Worm (Caenorhabditis elegans) whole organism, midembryonic: Measurements from ENCODE around the gene H05C05.4.

Experiments used
- T22C8.4 ChIP-seq: fragments of 200-800 bp; sonication (Bioruptor generic); IDR thresholded peaks from 2 replicates; pipeline ENCODE4 v1.3.6; 2022; ENCODE audit warnings: missing genetic modification characterization, missing compliant biosample characterization
- cog-1 ChIP-seq: sonication (generic microtip); optimal IDR thresholded peaks from 2 replicates; lab custom pipeline; 2016; ENCODE audit warnings: missing genetic modification characterization, missing compliant biosample characterization
- flt-1 ChIP-seq: fragments of 200-800 bp; sonication (Bioruptor generic); IDR thresholded peaks from 2 replicates; pipeline ENCODE4 v1.3.6; 2022; ENCODE audit warnings: missing genetic modification characterization, missing compliant biosample characterization
- klf-2 ChIP-seq: fragments of 200-800 bp; sonication (Bioruptor generic); conservative IDR thresholded peaks from 2 replicates; pipeline ENCODE4 v1.3.6; 2022; ENCODE audit warnings: missing genetic modification reagents, missing genetic modification characterization, missing compliant biosample characterization
- med-1 ChIP-seq: sonication (generic microtip); optimal IDR thresholded peaks from 2 replicates; lab custom pipeline; 2017; ENCODE audit warnings: missing genetic modification characterization, mild to moderate bottlenecking, missing compliant biosample characterization, antibody characterized with exemption, missing genetic modification reagents; ENCODE audit not compliant: insufficient read depth
- ref-1 ChIP-seq: fragments of 200-800 bp; sonication (Bioruptor generic); conservative IDR thresholded peaks from 2 replicates; pipeline ENCODE4 v1.3.6; 2022; ENCODE audit warnings: missing genetic modification reagents, missing genetic modification characterization, missing compliant biosample characterization
- tab-1 ChIP-seq: fragments of 200-800 bp; sonication (Bioruptor generic); IDR thresholded peaks from 2 replicates; pipeline ENCODE4 v1.3.6; 2022; ENCODE audit warnings: missing genetic modification characterization, missing compliant biosample characterization
- ztf-23 ChIP-seq: fragments of 200-800 bp; sonication (Bioruptor generic); IDR thresholded peaks from 2 replicates; pipeline ENCODE4 v1.3.6; 2022; ENCODE audit warnings: missing genetic modification reagents, missing genetic modification characterization, missing compliant biosample characterization
- ztf-29 ChIP-seq: fragments of 200-800 bp; sonication (Bioruptor generic); IDR thresholded peaks from 2 replicates; pipeline ENCODE4 v1.3.6; 2022; ENCODE audit warnings: missing genetic modification reagents, missing genetic modification characterization, missing compliant biosample characterization

The H05C05.4 gene

DNA sequence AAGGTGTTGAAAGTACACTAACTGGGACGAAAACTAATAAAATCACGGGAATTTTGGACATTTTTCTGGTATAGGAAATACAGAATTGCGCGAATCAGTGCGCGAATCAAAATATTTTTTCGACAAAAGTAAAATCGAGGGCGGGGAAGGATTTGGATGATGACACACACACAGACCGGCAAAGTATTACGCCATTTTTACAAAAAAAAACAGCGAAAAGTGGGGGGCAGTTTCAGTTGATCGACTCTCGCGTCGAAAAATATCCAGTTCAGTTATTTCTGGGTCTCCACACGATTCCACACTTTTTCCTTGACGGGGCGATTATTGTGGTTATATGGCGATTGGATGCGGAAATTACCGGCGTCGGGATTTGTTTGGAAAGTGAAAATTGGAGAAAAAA is at the start of gene H05C05.4:
TSS of gene H05C05.4 (minus strand) at position 101 of the 400 bp plus-strand sequence.
- TF ChIP-seq T22C8.4 (GFP tag; lab: Robert Waterston, UW) (no peak), klf-2 (GFP tag; lab: Robert Waterston, UW) (no peak), cog-1 (no peak)

DNA sequence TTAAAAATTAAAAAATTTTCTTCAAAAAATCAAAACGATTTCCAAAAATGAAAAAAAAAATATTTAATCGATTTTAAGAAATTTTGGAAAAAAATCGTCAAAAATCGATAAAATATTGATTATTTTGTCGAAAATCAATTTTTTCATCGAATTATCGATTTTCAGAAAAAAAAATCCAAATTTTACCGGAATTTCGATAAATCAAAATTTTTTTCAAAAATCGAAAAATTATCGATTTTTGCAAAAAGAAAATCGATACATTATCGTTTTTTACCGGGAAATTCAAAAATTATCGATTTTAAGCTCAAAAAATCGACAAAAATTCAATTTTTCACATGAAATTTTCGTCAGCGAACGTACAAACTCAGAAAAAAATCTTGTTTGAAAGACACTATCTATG is 49.3 kb upstream of the H05C05.4 start:
- no peak for TF ChIP-seq med-1 (GFP tag; lab: Kevin White, UChicago)
- no peak for TF ChIP-seq ztf-23
- TF ChIP-seq T22C8.4 (GFP tag; lab: Robert Waterston, UW): peak; percentile 72
- TF ChIP-seq klf-2 (GFP tag; lab: Robert Waterston, UW): no peak

DNA sequence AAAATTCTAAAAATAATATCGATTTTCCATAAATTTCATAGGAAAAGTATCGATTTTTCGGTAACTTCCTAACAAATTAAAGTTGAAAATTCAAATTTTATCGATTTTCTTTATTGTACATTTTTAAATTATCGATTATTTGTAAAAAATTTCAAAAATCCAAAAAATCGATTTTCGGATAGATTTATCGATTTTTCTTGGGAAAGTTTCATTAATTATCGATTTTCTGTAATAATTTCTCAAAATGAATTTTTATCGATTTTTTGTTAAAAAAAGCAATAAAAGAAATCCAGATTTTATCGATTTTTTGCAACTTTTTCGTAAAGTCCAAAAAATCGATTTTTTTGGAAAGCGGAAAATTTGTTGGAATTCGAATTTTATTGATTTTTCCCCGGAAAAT is 48.0 kb upstream of the H05C05.4 start:
- TF ChIP-seq cog-1 (no peak), tab-1 (GFP tag; lab: Robert Waterston, UW) (no peak), med-1 (GFP tag; lab: Kevin White, UChicago) (no peak), ztf-29 (GFP tag; lab: Robert Waterston, UW) (no peak), ref-1 (GFP tag; lab: Robert Waterston, UW) (no peak), T22C8.4 (GFP tag; lab: Robert Waterston, UW) (peak; percentile 90)

DNA sequence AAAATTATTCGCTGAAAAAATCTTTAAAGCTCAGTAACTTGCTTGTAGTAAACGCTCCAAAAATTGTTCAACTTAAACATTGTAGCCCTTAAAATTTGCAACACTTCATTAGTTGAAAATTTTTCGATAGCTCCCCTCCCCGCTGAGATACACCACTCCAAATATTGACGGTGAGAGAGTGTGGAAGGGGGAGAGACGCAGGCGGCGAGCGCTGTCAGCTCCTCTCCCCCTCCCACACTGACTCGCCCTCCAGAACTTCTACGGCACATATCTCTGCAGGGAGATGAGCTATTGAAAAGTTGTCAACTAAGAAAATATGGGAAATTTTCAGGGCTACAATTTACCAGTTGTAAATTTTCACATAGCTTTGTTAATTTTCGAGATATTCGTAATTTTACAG is 46.2 kb upstream of the H05C05.4 start:
- TF ChIP-seq ref-1 (GFP tag; lab: Robert Waterston, UW) (no peak), tab-1 (GFP tag; lab: Robert Waterston, UW) (no peak), T22C8.4 (GFP tag; lab: Robert Waterston, UW) (no peak), klf-2 (GFP tag; lab: Robert Waterston, UW) (no peak), ztf-29 (GFP tag; lab: Robert Waterston, UW) (no peak), cog-1 (no peak), flt-1 (GFP tag; lab: Robert Waterston, UW) (no peak), ztf-23 (no peak)

DNA sequence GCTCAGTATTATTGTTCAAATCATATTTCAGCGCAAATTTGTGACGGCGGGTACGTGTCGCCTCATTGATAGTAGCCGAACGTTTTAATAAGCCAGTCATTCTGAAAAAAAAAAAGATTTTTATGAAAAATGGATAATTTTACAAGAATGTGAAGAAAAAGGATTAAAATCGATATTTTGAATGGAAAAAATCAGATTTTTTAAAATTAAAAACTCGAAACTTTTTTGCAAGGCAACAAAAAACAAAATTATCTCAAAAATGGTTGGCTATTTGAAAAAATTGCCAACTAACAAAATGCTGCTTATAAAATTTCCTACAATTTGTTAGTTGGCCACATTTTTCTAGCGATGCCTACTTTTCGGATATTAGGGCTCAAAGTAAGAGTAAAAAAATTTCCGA is 44.0 kb upstream of the H05C05.4 start, which contains the start of gene Y55D5A.4:
TSS of gene Y55D5A.4 (minus strand) at position 101 of the 400 bp plus-strand sequence.
- TF ChIP-seq ref-1 (GFP tag; lab: Robert Waterston, UW): no peak
- no peak for TF ChIP-seq tab-1 (GFP tag; lab: Robert Waterston, UW)
- TF ChIP-seq ztf-23: no peak
- no peak for TF ChIP-seq ztf-29 (GFP tag; lab: Robert Waterston, UW)
- no peak for TF ChIP-seq klf-2 (GFP tag; lab: Robert Waterston, UW)
- no peak for TF ChIP-seq T22C8.4 (GFP tag; lab: Robert Waterston, UW)
- TF ChIP-seq flt-1 (GFP tag; lab: Robert Waterston, UW): no peak
- TF ChIP-seq med-1 (GFP tag; lab: Kevin White, UChicago): no peak
- TF ChIP-seq cog-1: no peak

DNA sequence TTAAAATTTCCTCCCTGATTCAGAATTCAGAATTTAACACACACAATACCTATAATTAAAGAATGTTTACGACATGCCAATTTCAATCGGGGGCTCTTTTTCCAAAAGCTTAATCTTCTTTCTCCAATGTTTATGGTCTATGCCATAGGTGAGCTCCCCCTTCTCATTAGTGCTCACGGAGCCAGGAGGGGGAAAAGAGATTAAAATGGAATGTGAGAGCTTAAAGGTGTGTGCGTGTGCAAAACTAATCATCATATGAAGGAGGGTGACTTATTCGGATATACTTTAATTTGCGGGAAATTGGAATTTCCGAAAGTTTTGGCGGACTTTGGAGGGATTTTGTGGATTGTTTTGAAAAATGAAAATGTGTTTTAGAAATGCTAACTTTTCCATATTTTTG is 37.0 kb upstream of the H05C05.4 start:
- no peak for TF ChIP-seq klf-2 (GFP tag; lab: Robert Waterston, UW)
- TF ChIP-seq med-1 (GFP tag; lab: Kevin White, UChicago): no peak
- TF ChIP-seq flt-1 (GFP tag; lab: Robert Waterston, UW): no peak
- no peak for TF ChIP-seq tab-1 (GFP tag; lab: Robert Waterston, UW)
- TF ChIP-seq T22C8.4 (GFP tag; lab: Robert Waterston, UW): no peak
- no peak for TF ChIP-seq ref-1 (GFP tag; lab: Robert Waterston, UW)
- no peak for TF ChIP-seq ztf-23
- TF ChIP-seq ztf-29 (GFP tag; lab: Robert Waterston, UW): no peak
- no peak for TF ChIP-seq cog-1

DNA sequence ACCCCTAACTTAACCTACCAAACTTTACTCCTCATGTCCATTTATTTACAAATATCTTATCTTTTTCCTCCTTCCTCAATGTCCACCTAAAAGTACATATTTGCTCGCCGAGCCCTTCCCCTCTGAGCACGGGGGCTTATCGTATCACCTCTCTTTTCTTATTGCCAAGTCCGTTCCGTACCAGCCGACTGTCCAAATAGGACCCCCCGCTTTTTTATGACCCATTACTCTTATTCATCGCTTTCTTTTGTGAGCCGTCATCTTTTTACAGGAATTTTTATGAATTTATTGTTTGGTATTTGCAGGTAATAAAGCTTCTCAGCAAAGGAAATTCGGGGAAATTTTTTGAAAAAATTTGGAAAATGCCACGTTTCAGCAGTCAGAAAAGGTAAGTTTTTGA is 36.1 kb upstream of the H05C05.4 start, which contains the start of gene Y55D5A.1:
TSS of gene Y55D5A.1 (plus strand) at position 301 of the 400 bp plus-strand sequence.
- no peak for TF ChIP-seq med-1 (GFP tag; lab: Kevin White, UChicago)
- no peak for TF ChIP-seq ref-1 (GFP tag; lab: Robert Waterston, UW)
- no peak for TF ChIP-seq ztf-29 (GFP tag; lab: Robert Waterston, UW)
- no peak for TF ChIP-seq tab-1 (GFP tag; lab: Robert Waterston, UW)
- TF ChIP-seq klf-2 (GFP tag; lab: Robert Waterston, UW): no peak
- TF ChIP-seq ztf-23: no peak
- no peak for TF ChIP-seq cog-1
- TF ChIP-seq T22C8.4 (GFP tag; lab: Robert Waterston, UW): no peak
- no peak for TF ChIP-seq flt-1 (GFP tag; lab: Robert Waterston, UW)

DNA sequence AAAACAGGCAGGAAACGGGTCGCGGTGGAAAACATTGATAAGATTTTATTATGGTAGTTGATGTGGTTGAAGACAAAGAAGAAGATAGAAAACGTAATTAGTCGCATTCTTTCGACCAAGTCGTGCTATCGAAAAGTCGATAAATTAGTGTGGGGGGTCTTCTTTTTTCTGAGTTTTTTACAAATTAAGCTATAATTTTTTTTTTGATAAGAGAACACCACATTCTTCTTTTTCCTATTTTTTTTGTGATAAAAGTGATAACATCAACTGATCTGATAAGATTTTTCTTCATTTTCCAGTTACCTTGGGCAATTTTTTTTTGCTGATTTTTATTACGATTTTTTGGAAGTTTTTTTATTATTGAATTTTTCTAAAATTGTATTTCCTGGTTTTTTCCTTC is 34.9 kb upstream of the H05C05.4 start:
- no peak for TF ChIP-seq med-1 (GFP tag; lab: Kevin White, UChicago)
- no peak for TF ChIP-seq ztf-29 (GFP tag; lab: Robert Waterston, UW)
- no peak for TF ChIP-seq tab-1 (GFP tag; lab: Robert Waterston, UW)
- TF ChIP-seq flt-1 (GFP tag; lab: Robert Waterston, UW): no peak
- TF ChIP-seq klf-2 (GFP tag; lab: Robert Waterston, UW): no peak
- TF ChIP-seq ztf-23: no peak
- no peak for TF ChIP-seq ref-1 (GFP tag; lab: Robert Waterston, UW)
- TF ChIP-seq T22C8.4 (GFP tag; lab: Robert Waterston, UW): no peak
- no peak for TF ChIP-seq cog-1

DNA sequence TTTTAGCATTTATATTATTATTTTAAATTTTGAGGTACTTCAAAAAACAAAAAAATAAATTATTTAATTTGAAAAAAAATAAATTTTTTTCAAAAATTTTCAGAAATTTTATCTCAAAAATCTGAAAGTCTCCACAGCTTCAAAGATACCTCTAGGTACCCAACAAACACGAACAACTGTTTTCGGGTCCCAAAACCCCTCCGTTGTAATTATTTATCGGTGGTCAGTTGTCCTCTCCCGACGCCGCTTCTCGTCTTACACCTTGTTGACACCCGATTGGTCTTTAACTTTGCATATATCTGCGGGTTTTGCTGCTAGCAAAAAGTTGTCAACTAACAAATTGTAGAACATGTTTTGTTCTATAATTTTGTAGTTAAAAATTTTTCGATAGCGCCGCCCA is 30.2 kb upstream of the H05C05.4 start:
- TF ChIP-seq ref-1 (GFP tag; lab: Robert Waterston, UW): no peak
- no peak for TF ChIP-seq ztf-29 (GFP tag; lab: Robert Waterston, UW)
- no peak for TF ChIP-seq T22C8.4 (GFP tag; lab: Robert Waterston, UW)
- TF ChIP-seq med-1 (GFP tag; lab: Kevin White, UChicago): no peak
- TF ChIP-seq flt-1 (GFP tag; lab: Robert Waterston, UW): no peak
- TF ChIP-seq cog-1: no peak
- no peak for TF ChIP-seq klf-2 (GFP tag; lab: Robert Waterston, UW)
- no peak for TF ChIP-seq tab-1 (GFP tag; lab: Robert Waterston, UW)
- no peak for TF ChIP-seq ztf-23

DNA sequence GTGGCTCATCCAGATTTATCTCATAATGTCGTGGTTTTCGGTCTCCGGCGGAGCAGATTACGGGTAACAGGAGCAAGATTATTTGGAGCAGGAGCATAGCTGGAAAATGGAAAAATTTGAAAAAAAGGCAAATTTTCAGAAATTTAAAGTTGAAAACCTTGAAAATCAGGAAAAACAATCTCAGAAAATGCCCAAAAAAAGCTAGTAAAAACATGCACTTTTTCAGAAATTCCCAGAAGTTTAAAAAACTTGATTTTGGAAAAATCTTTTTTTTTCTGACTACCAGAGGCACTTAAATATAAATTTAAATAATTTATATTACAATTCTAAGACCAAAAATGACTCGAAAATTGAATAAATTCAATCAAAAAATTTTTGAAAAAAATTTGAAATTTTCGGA is 29.7 kb upstream of the H05C05.4 start, which contains the start of gene Y55D5A.3:
TSS of gene Y55D5A.3 (minus strand) at position 101 of the 400 bp plus-strand sequence.
- TF ChIP-seq T22C8.4 (GFP tag; lab: Robert Waterston, UW): no peak
- no peak for TF ChIP-seq cog-1
- TF ChIP-seq flt-1 (GFP tag; lab: Robert Waterston, UW): no peak
- no peak for TF ChIP-seq med-1 (GFP tag; lab: Kevin White, UChicago)
- TF ChIP-seq ztf-23: no peak
- no peak for TF ChIP-seq klf-2 (GFP tag; lab: Robert Waterston, UW)
- TF ChIP-seq tab-1 (GFP tag; lab: Robert Waterston, UW): no peak
- no peak for TF ChIP-seq ref-1 (GFP tag; lab: Robert Waterston, UW)
- no peak for TF ChIP-seq ztf-29 (GFP tag; lab: Robert Waterston, UW)
